Fruit fly (Drosophila melanogaster): ENCODE measurements around the gene CG9377.
A peak's percentile ranks its signal among the peaks of the same experiment; 100 is the strongest.

Gene CG9377

DNA sequence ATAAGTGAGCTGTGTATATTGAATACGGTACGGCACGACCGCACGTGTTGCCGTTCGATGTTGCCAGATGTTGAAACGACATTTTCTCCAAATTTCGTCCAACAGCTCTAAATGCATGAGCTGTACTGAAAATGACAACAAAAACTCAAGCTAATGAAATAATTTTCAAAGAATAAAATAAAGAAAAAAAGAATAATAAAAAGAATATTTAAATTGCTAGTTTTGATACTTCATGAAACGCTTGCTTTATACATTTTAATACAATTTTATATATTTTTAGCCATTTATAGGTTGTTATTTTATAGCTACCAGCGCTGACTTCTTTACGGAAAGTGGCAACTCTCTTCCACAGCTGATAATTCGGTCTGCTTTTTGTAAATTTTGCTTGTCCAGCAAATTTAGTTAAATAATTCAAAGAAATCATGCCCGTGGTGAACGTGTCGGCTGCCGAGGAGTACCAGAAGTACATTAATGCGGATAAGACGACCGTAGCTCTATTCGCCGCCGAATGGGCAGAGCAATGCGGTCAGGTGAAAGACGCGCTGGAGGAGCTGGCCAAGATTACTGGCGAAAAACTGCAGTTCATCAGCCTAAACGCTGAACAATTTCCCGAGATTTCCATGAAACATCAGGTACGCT, 4.9 kb upstream of the CG9377 start, which contains the start of the genes Nnp-1 and Grx3 (continued):
- TF ChIP-seq Hmx (GFP tag; optimal IDR thresholded peaks at IDR 0.05) (no peak), CG8765 (GFP tag; IDR thresholded peaks at IDR 0.05) (no peak), bab2 (GFP tag; optimal IDR thresholded peaks at IDR 0.05) (no peak), CG7357 (GFP tag; IDR thresholded peaks at IDR 0.05) (peak; percentile 65), CG9817 (tag; optimal IDR thresholded peaks at IDR 0.05) (peak; percentile 73), D (optimal IDR thresholded peaks at IDR 0.05) (no peak), D (GFP tag; optimal IDR thresholded peaks at IDR 0.05) (peak; percentile 6), gt (GFP tag; IDR thresholded peaks at IDR 0.05) (no peak), tx (GFP tag; optimal IDR thresholded peaks at IDR 0.05) (no peak), crol (GFP tag; IDR thresholded peaks at IDR 0.05) (no peak), CG17612 (GFP tag; IDR thresholded peaks at IDR 0.05) (no peak), crc (GFP tag; optimal IDR thresholded peaks at IDR 0.05) (no peak), eve (GFP tag; optimal IDR thresholded peaks at IDR 0.05) (no peak), HmgZ (tag; optimal IDR thresholded peaks at IDR 0.05) (peak; percentile 52), CG10321 (GFP tag; IDR thresholded peaks at IDR 0.05) (no peak), z (GFP tag; IDR thresholded peaks at IDR 0.05) (no peak), org-1 (GFP tag; optimal IDR thresholded peaks at IDR 0.05) (no peak), Mad (GFP tag; optimal IDR thresholded peaks at IDR 0.05) (peak; percentile 37), ara (GFP tag; IDR thresholded peaks at IDR 0.05) (no peak), CG43689 (GFP tag; IDR thresholded peaks at IDR 0.05) (no peak), chinmo (GFP tag; IDR thresholded peaks at IDR 0.05; ENCODE audit: partially characterized antibody) (no peak), CG13894 (tag; optimal IDR thresholded peaks at IDR 0.05) (no peak), lola (GFP tag; optimal IDR thresholded peaks at IDR 0.05) (no peak), CG17829 (tag; optimal IDR thresholded peaks at IDR 0.05) (peak; percentile 69), Dbx (GFP tag; IDR thresholded peaks at IDR 0.05) (peak; percentile 16; the same call in 1 of the 3 replicates), CG8359 (GFP tag; optimal IDR thresholded peaks at IDR 0.05; ENCODE audit: borderline replicate concordance) (no peak), Antp (GFP tag; optimal IDR thresholded peaks at IDR 0.05) (no peak), MBD-R2 (GFP tag; IDR thresholded peaks at IDR 0.05) (peak; percentile 57), sqz (GFP tag; optimal IDR thresholded peaks at IDR 0.05) (no peak), MESR4 (GFP tag; optimal IDR thresholded peaks at IDR 0.05) (peak; percentile 26), CG34224 (GFP tag; IDR thresholded peaks at IDR 0.05; ENCODE audit: partially characterized antibody) (0 out of 3 replicates have a peak, but pooled peaks have one; percentile 11), chif (GFP tag; optimal IDR thresholded peaks at IDR 0.05) (no peak), toy (GFP tag; IDR thresholded peaks at IDR 0.05) (no peak), Ets65A (GFP tag) (peak; percentile 71), ab (GFP tag; optimal IDR thresholded peaks at IDR 0.05) (no peak), pfk (GFP tag; optimal IDR thresholded peaks at IDR 0.05) (no peak), CG2199 (GFP tag; IDR thresholded peaks at IDR 0.05) (no peak), danr (GFP tag; IDR thresholded peaks at IDR 0.05) (no peak), trh (GFP tag; optimal IDR thresholded peaks at IDR 0.05) (no peak), CG6254 (GFP tag; optimal IDR thresholded peaks at IDR 0.05) (peak; percentile 5), gcm2 (GFP tag; optimal IDR thresholded peaks at IDR 0.05) (no peak), CG10654 (GFP tag; optimal IDR thresholded peaks at IDR 0.05) (peak; percentile 30), CG13775 (GFP tag; optimal IDR thresholded peaks at IDR 0.05) (peak; percentile 44), al (GFP tag; IDR thresholded peaks at IDR 0.05) (0 out of 2 replicates have a peak, but pooled peaks have one; percentile 22), Dip2 (GFP tag; IDR thresholded peaks at IDR 0.05) (no peak), CG8924 (tag; optimal IDR thresholded peaks at IDR 0.05) (no peak), slou (GFP tag; optimal IDR thresholded peaks at IDR 0.05) (peak; percentile 2), p53 (GFP tag; optimal IDR thresholded peaks at IDR 0.05) (no peak), YL-1 (GFP tag; optimal IDR thresholded peaks at IDR 0.05) (peak; percentile 78), BEAF-32 (GFP tag; optimal IDR thresholded peaks at IDR 0.05) (peak; percentile 41)

Data from whole organism, embryonic.